Worm (Caenorhabditis elegans) whole organism, mixed stage, embryonic: ENCODE results near the gene hmp-1.

ENCODE experiments used
- M03D4.4 ChIP-seq: sonication (generic microtip); optimal IDR thresholded peaks from 2 replicates; lab custom pipeline; 2017; ENCODE audit warnings: mild to moderate bottlenecking, missing genetic modification characterization, missing compliant biosample characterization
- blmp-1 ChIP-seq: fragments of 150-350 bp; optimal IDR thresholded peaks from 2 replicates; lab custom pipeline; 2014; ENCODE audit warnings: missing biosample characterization, missing genetic modification characterization
- ceh-39 ChIP-seq: fragments of 150-350 bp; optimal IDR thresholded peaks from 2 replicates; lab custom pipeline; 2014; ENCODE audit warnings: missing biosample characterization, missing genetic modification characterization
- ces-1 ChIP-seq: fragments of 150-350 bp; optimal IDR thresholded peaks from 2 replicates; lab custom pipeline; 2014; ENCODE audit warnings: missing biosample characterization, missing genetic modification reagents, missing genetic modification characterization
- elt-1 ChIP-seq: sonication (generic microtip); optimal IDR thresholded peaks from 2 replicates; lab custom pipeline; 2017; ENCODE audit warnings: missing genetic modification characterization, mild to moderate bottlenecking, missing compliant biosample characterization, antibody characterized with exemption, moderate library complexity, borderline replicate concordance; ENCODE audit not compliant: insufficient read depth
- lsy-2 ChIP-seq: fragments of 150-350 bp; optimal IDR thresholded peaks from 2 replicates; lab custom pipeline; 2014; ENCODE audit warnings: missing biosample characterization, missing genetic modification characterization
- mep-1 ChIP-seq: fragments of 150-350 bp; optimal IDR thresholded peaks from 2 replicates; lab custom pipeline; 2017; ENCODE audit warnings: missing biosample characterization, missing genetic modification reagents, missing genetic modification characterization, inconsistent platforms
- nhr-237 ChIP-seq: fragments of 150-350 bp; optimal IDR thresholded peaks from 2 replicates; lab custom pipeline; 2014; ENCODE audit warnings: missing biosample characterization, missing genetic modification characterization
- nhr-76 ChIP-seq: sonication (generic microtip); optimal IDR thresholded peaks from 2 replicates; lab custom pipeline; 2017; ENCODE audit warnings: missing biosample characterization, missing genetic modification characterization
- snpc-4 ChIP-seq: fragments of 150-350 bp; optimal IDR thresholded peaks from 2 replicates; lab custom pipeline; 2014; ENCODE audit warnings: missing biosample characterization, missing genetic modification characterization
- unc-120 ChIP-seq: sonication (generic microtip); optimal IDR thresholded peaks from 2 replicates; lab custom pipeline; 2017; ENCODE audit warnings: missing genetic modification characterization, missing compliant biosample characterization; ENCODE audit not compliant: poor library complexity, severe bottlenecking
- unc-39 ChIP-seq: fragments of 150-350 bp; optimal IDR thresholded peaks from 2 replicates; lab custom pipeline; 2014; ENCODE audit warnings: missing biosample characterization, missing genetic modification characterization
- unc-62 ChIP-seq: fragments of 150-350 bp; optimal IDR thresholded peaks from 2 replicates; lab custom pipeline; 2014; ENCODE audit warnings: missing biosample characterization, missing genetic modification reagents, missing genetic modification characterization

DNA sequence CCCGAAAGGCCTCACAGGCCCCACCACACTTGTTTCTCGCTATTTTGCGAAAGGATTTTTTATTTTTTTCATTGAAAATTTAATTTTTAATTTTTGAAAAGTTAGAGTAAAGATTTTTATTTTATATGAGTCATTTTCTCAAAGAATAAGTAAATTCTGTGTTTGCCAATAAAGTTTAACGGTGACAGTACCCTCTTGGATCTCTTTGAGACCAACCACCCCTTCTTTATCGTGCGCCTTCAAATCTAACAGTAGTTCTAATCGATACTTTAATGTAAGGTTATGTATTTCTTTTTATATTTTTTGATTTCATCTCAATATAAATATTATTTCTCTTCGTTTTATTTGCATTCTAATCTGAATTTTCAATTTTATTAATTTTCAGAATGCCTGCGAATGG, at the start of gene hmp-1:
- TF ChIP-seq mep-1 (tag; lab: Kevin White, UChicago): no peak
- TF ChIP-seq elt-1 (tag; lab: Kevin White, UChicago): no peak
- no peak for TF ChIP-seq unc-39 (tag; lab: Kevin White, UChicago)
- no peak for TF ChIP-seq lsy-2 (tag; lab: Kevin White, UChicago)
- no peak for TF ChIP-seq ceh-39 (tag; lab: Kevin White, UChicago)
- no peak for TF ChIP-seq unc-62 (GFP tag; lab: Kevin White, UChicago)
- no peak for TF ChIP-seq nhr-237 (tag; lab: Kevin White, UChicago)
- TF ChIP-seq ces-1 (GFP tag; lab: Kevin White, UChicago): no peak
- no peak for TF ChIP-seq snpc-4 (tag; lab: Kevin White, UChicago)
- TF ChIP-seq nhr-76 (tag; lab: Kevin White, UChicago): no peak
- no peak for TF ChIP-seq blmp-1
- no peak for TF ChIP-seq M03D4.4 (tag; lab: Kevin White, UChicago)
- TF ChIP-seq unc-120 (tag; lab: Kevin White, UChicago): no peak
